Fruit fly (Drosophila melanogaster): Measurements from ENCODE around the gene Gal.

Gene Gal

dm6 chr2L:5979055-5979399, 27.6 kb downstream of the Gal start:
- TF ChIP-seq CG5953 (GFP tag; IDR thresholded peaks at IDR 0.05): no peak
- peak; percentile 7 for TF ChIP-seq CG12071 (GFP tag; optimal IDR thresholded peaks at IDR 0.05)
- TF ChIP-seq CG10267 (tag; optimal IDR thresholded peaks at IDR 0.05): peak; percentile 42
- TF ChIP-seq Oli (tag; optimal IDR thresholded peaks at IDR 0.05): no peak
- peak; percentile 31 for TF ChIP-seq CG3065 (GFP tag; optimal IDR thresholded peaks at IDR 0.05)
- TF ChIP-seq Med (GFP tag): peak; percentile 38
- TF ChIP-seq tap (tag; optimal IDR thresholded peaks at IDR 0.05): no peak
- TF ChIP-seq phol (tag; optimal IDR thresholded peaks at IDR 0.05): peak; percentile 61
- peak; percentile 46 for TF ChIP-seq CG1832 (GFP tag; optimal IDR thresholded peaks at IDR 0.05)
- peak; percentile 49 for TF ChIP-seq grn (GFP tag; optimal IDR thresholded peaks at IDR 0.05)
- TF ChIP-seq tll (GFP tag; optimal IDR thresholded peaks at IDR 0.05): no peak
- peak; percentile 79 for TF ChIP-seq CG15479 (GFP tag; optimal IDR thresholded peaks at IDR 0.05)
- TF ChIP-seq pros (GFP tag; optimal IDR thresholded peaks at IDR 0.05): peak; percentile 40
- TF ChIP-seq Hr78 (GFP tag; optimal IDR thresholded peaks at IDR 0.05): peak in 1 of 2 experiments; percentile 33
- peak; percentile 95 for TF ChIP-seq ewg (GFP tag; optimal IDR thresholded peaks at IDR 0.05)
- TF ChIP-seq tin (GFP tag; optimal IDR thresholded peaks at IDR 0.05): no peak
- no peak for TF ChIP-seq CG3995 (GFP tag; optimal IDR thresholded peaks at IDR 0.05)
- TF ChIP-seq zfh1 (GFP tag; IDR thresholded peaks at IDR 0.05): no peak
- peak; percentile 93 for TF ChIP-seq sug (tag; optimal IDR thresholded peaks at IDR 0.05)
- no peak for TF ChIP-seq cg (GFP tag; optimal IDR thresholded peaks at IDR 0.05)
- no peak for TF ChIP-seq Dref (GFP tag; IDR thresholded peaks at IDR 0.05)

DNA sequence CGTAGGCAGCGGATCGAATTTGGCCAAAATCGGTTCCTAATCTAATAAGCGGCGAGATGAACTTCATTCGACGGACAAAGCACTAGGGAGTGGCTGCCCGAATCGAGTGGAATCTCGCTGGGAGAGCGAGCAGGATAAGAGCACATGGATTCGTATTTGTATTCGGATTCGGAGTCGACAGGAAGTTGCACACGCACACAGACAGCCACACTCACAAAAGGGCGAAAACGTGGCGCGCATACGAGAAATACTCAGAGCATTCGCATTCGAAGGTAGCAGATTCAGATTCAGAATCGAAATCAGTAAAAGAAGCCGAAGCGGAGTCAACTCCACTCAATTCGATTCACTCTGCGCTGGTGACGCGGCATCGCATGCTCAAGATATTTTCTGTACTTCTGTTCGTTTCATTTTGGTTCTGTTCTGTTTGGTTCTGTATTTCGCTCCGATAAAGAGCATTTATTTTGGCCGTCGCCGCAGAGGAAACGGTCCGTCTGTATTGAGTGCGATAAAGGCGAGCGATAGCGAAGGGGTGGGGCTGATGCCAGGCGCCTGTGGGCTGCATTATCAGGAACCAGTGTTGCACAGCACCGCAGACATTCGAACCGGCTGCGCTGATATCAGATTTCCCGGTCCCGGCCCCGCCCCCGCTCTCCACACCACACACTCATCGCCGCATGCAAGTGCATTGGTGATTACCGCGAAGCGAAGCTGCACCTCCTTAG, 28.1 kb downstream of the Gal start:
- no peak for TF ChIP-seq grau (tag; optimal IDR thresholded peaks at IDR 0.05)
- TF ChIP-seq CG15479 (GFP tag; optimal IDR thresholded peaks at IDR 0.05): peak; percentile 94
- no peak for TF ChIP-seq Doc2 (GFP tag; IDR thresholded peaks at IDR 0.05)
- no peak for TF ChIP-seq CG9609 (GFP tag; optimal IDR thresholded peaks at IDR 0.05)
- peak; percentile 45 for TF ChIP-seq h (optimal IDR thresholded peaks at IDR 0.05)
- no peak for TF ChIP-seq Dbx (GFP tag; IDR thresholded peaks at IDR 0.05)
- no peak for TF ChIP-seq gro (GFP tag; optimal IDR thresholded peaks at IDR 0.05)
- TF ChIP-seq CG1024 (GFP tag; IDR thresholded peaks at IDR 0.05): no peak
- no peak for TF ChIP-seq CG7786 (GFP tag; optimal IDR thresholded peaks at IDR 0.05)
- no peak for TF ChIP-seq jumu (GFP tag; optimal IDR thresholded peaks at IDR 0.05)
- TF ChIP-seq Side (GFP tag; optimal IDR thresholded peaks at IDR 0.05): no peak
- TF ChIP-seq tll (GFP tag; optimal IDR thresholded peaks at IDR 0.05): peak in 1 of 2 experiments; percentile 4
- TF ChIP-seq CG14710 (tag; optimal IDR thresholded peaks at IDR 0.05): peak; percentile 22
- no peak for TF ChIP-seq CG8089 (GFP tag; optimal IDR thresholded peaks at IDR 0.05)
- no peak for TF ChIP-seq HLH3B (GFP tag; IDR thresholded peaks at IDR 0.05)
- no peak for TF ChIP-seq CG11723 (GFP tag; optimal IDR thresholded peaks at IDR 0.05)
- TF ChIP-seq Dfd (GFP tag; optimal IDR thresholded peaks at IDR 0.05): no peak
- TF ChIP-seq CG18599 (GFP tag; optimal IDR thresholded peaks at IDR 0.05): peak; percentile 23
- TF ChIP-seq ara (GFP tag; IDR thresholded peaks at IDR 0.05): no peak
- no peak for TF ChIP-seq CG12659 (GFP tag; optimal IDR thresholded peaks at IDR 0.05)
- TF ChIP-seq ac (GFP tag; optimal IDR thresholded peaks at IDR 0.05): no peak
- no peak for TF ChIP-seq maf-S (GFP tag; optimal IDR thresholded peaks at IDR 0.05)
- TF ChIP-seq corto (GFP tag; optimal IDR thresholded peaks at IDR 0.05): peak; percentile 21
- TF ChIP-seq CTCF (GFP tag; optimal IDR thresholded peaks at IDR 0.05): no peak
- TF ChIP-seq CG30020 (tag; optimal IDR thresholded peaks at IDR 0.05): no peak
- no peak for TF ChIP-seq HLH4C (GFP tag; IDR thresholded peaks at IDR 0.05; ENCODE audit: partially characterized antibody)
- no peak for TF ChIP-seq stc (GFP tag; IDR thresholded peaks at IDR 0.05)
- no peak for TF ChIP-seq Ets97D (GFP tag; optimal IDR thresholded peaks at IDR 0.05)
- TF ChIP-seq Ssrp (tag; optimal IDR thresholded peaks at IDR 0.05): no peak
- TF ChIP-seq HHEX (GFP tag; optimal IDR thresholded peaks at IDR 0.05): no peak
- TF ChIP-seq CG1529 (GFP tag; optimal IDR thresholded peaks at IDR 0.05): no peak
- TF ChIP-seq CG10543 (GFP tag; optimal IDR thresholded peaks at IDR 0.05): peak; percentile 13

Data from whole organism, embryonic.